Worm (Caenorhabditis elegans) whole organism, midembryonic: ENCODE data around the gene urm-1.
A peak's percentile ranks its signal among the peaks of the same experiment; 100 is the strongest.

ENCODE experiments used
- T22C8.4 ChIP-seq: fragments of 200-800 bp; sonication (Bioruptor generic); IDR thresholded peaks from 2 replicates; pipeline ENCODE4 v1.3.6; 2022; ENCODE audit warnings: missing genetic modification characterization, missing compliant biosample characterization
- cog-1 ChIP-seq: sonication (generic microtip); optimal IDR thresholded peaks from 2 replicates; lab custom pipeline; 2016; ENCODE audit warnings: missing genetic modification characterization, missing compliant biosample characterization
- flt-1 ChIP-seq: fragments of 200-800 bp; sonication (Bioruptor generic); IDR thresholded peaks from 2 replicates; pipeline ENCODE4 v1.3.6; 2022; ENCODE audit warnings: missing genetic modification characterization, missing compliant biosample characterization
- klf-2 ChIP-seq: fragments of 200-800 bp; sonication (Bioruptor generic); conservative IDR thresholded peaks from 2 replicates; pipeline ENCODE4 v1.3.6; 2022; ENCODE audit warnings: missing genetic modification reagents, missing genetic modification characterization, missing compliant biosample characterization
- med-1 ChIP-seq: sonication (generic microtip); optimal IDR thresholded peaks from 2 replicates; lab custom pipeline; 2017; ENCODE audit warnings: missing genetic modification characterization, mild to moderate bottlenecking, missing compliant biosample characterization, antibody characterized with exemption, missing genetic modification reagents; ENCODE audit not compliant: insufficient read depth
- ref-1 ChIP-seq: fragments of 200-800 bp; sonication (Bioruptor generic); conservative IDR thresholded peaks from 2 replicates; pipeline ENCODE4 v1.3.6; 2022; ENCODE audit warnings: missing genetic modification reagents, missing genetic modification characterization, missing compliant biosample characterization
- tab-1 ChIP-seq: fragments of 200-800 bp; sonication (Bioruptor generic); IDR thresholded peaks from 2 replicates; pipeline ENCODE4 v1.3.6; 2022; ENCODE audit warnings: missing genetic modification characterization, missing compliant biosample characterization
- ztf-23 ChIP-seq: fragments of 200-800 bp; sonication (Bioruptor generic); IDR thresholded peaks from 2 replicates; pipeline ENCODE4 v1.3.6; 2022; ENCODE audit warnings: missing genetic modification reagents, missing genetic modification characterization, missing compliant biosample characterization
- ztf-29 ChIP-seq: fragments of 200-800 bp; sonication (Bioruptor generic); IDR thresholded peaks from 2 replicates; pipeline ENCODE4 v1.3.6; 2022; ENCODE audit warnings: missing genetic modification reagents, missing genetic modification characterization, missing compliant biosample characterization

Gene urm-1

ce11 chrIII:10512570-10512969 is 7.3 kb downstream of the urm-1 start:
- no peak for TF ChIP-seq tab-1 (GFP tag; lab: Robert Waterston, UW)
- TF ChIP-seq ztf-23 = no peak
- no peak for TF ChIP-seq med-1 (GFP tag; lab: Kevin White, UChicago)
- TF ChIP-seq ref-1 (GFP tag; lab: Robert Waterston, UW) = no peak
- TF ChIP-seq cog-1 (tag; lab: Kevin White, UChicago) = no peak
- TF ChIP-seq klf-2 (GFP tag; lab: Robert Waterston, UW) = no peak
- TF ChIP-seq ztf-29 = no peak
- no peak for TF ChIP-seq flt-1
- no peak for TF ChIP-seq T22C8.4 (GFP tag; lab: Robert Waterston, UW)

- no peak for TF ChIP-seq flt-1
- TF ChIP-seq ztf-23 = no peak
- TF ChIP-seq cog-1 (tag; lab: Kevin White, UChicago) = no peak
- no peak for TF ChIP-seq ztf-29
- no peak for TF ChIP-seq tab-1 (GFP tag; lab: Robert Waterston, UW)
- TF ChIP-seq klf-2 (GFP tag; lab: Robert Waterston, UW) = no peak
- no peak for TF ChIP-seq med-1 (GFP tag; lab: Kevin White, UChicago)
- no peak for TF ChIP-seq ref-1 (GFP tag; lab: Robert Waterston, UW)
- TF ChIP-seq T22C8.4 (GFP tag; lab: Robert Waterston, UW) = no peak
These were observed 10.5 kb downstream of the urm-1 start for ce11 chrIII:10515751-10516150.

ce11 chrIII:10518884-10519283 is 13.6 kb downstream of the urm-1 start:
- TF ChIP-seq klf-2 (GFP tag; lab: Robert Waterston, UW) = no peak
- TF ChIP-seq ztf-29 = no peak
- no peak for TF ChIP-seq ref-1 (GFP tag; lab: Robert Waterston, UW)
- TF ChIP-seq T22C8.4 (GFP tag; lab: Robert Waterston, UW) = no peak
- TF ChIP-seq ztf-23 = no peak

- TF ChIP-seq med-1 (GFP tag; lab: Kevin White, UChicago) (no peak), ztf-23 (no peak), tab-1 (GFP tag; lab: Robert Waterston, UW) (no peak), ztf-29 (no peak), flt-1 (no peak), T22C8.4 (GFP tag; lab: Robert Waterston, UW) (no peak), ref-1 (GFP tag; lab: Robert Waterston, UW) (no peak), cog-1 (tag; lab: Kevin White, UChicago) (no peak), klf-2 (GFP tag; lab: Robert Waterston, UW) (no peak)
These were observed 14.3 kb downstream of the urm-1 start for ce11 chrIII:10519615-10520014.

- TF ChIP-seq flt-1 = no peak
- no peak for TF ChIP-seq med-1 (GFP tag; lab: Kevin White, UChicago)
- TF ChIP-seq ztf-23 = no peak
- TF ChIP-seq T22C8.4 (GFP tag; lab: Robert Waterston, UW) = no peak
- TF ChIP-seq klf-2 (GFP tag; lab: Robert Waterston, UW) = no peak
- no peak for TF ChIP-seq ref-1 (GFP tag; lab: Robert Waterston, UW)
- no peak for TF ChIP-seq ztf-29
- TF ChIP-seq cog-1 (tag; lab: Kevin White, UChicago) = no peak
These were observed 15.2 kb downstream of the urm-1 start, which contains the start of gene unc-49 for ce11 chrIII:10520523-10520922. TSS of gene unc-49 (plus strand) at chrIII:10520762.

ce11 chrIII:10521219-10521618 is 15.9 kb downstream of the urm-1 start:
- peak; percentile 14; the same call in 1 of the 2 replicates for TF ChIP-seq ztf-29
- no peak for TF ChIP-seq flt-1

- TF ChIP-seq tab-1 (GFP tag; lab: Robert Waterston, UW) (no peak), ref-1 (GFP tag; lab: Robert Waterston, UW) (no peak), cog-1 (tag; lab: Kevin White, UChicago) (no peak), flt-1 (no peak), ztf-23 (no peak), med-1 (GFP tag; lab: Kevin White, UChicago) (no peak), T22C8.4 (GFP tag; lab: Robert Waterston, UW) (no peak), klf-2 (GFP tag; lab: Robert Waterston, UW) (no peak), ztf-29 (no peak)
These were observed 17.7 kb downstream of the urm-1 start for ce11 chrIII:10523025-10523424.

ce11 chrIII:10524823-10525222 is 19.5 kb downstream of the urm-1 start:
- TF ChIP-seq ztf-23 = no peak
- TF ChIP-seq med-1 (GFP tag; lab: Kevin White, UChicago) = no peak
- no peak for TF ChIP-seq klf-2 (GFP tag; lab: Robert Waterston, UW)
- TF ChIP-seq ref-1 (GFP tag; lab: Robert Waterston, UW) = no peak
- no peak for TF ChIP-seq tab-1 (GFP tag; lab: Robert Waterston, UW)
- TF ChIP-seq cog-1 (tag; lab: Kevin White, UChicago) = no peak
- no peak for TF ChIP-seq T22C8.4 (GFP tag; lab: Robert Waterston, UW)
- no peak for TF ChIP-seq ztf-29
- TF ChIP-seq flt-1 = no peak

ce11 chrIII:10525927-10526326 is 20.6 kb downstream of the urm-1 start:
- TF ChIP-seq med-1 (GFP tag; lab: Kevin White, UChicago) (no peak), flt-1 (no peak), tab-1 (GFP tag; lab: Robert Waterston, UW) (no peak), ref-1 (GFP tag; lab: Robert Waterston, UW) (no peak)

- no peak for TF ChIP-seq ref-1 (GFP tag; lab: Robert Waterston, UW)
- TF ChIP-seq ztf-29 = no peak
- TF ChIP-seq ztf-23 = no peak
- TF ChIP-seq med-1 (GFP tag; lab: Kevin White, UChicago) = no peak
- TF ChIP-seq klf-2 (GFP tag; lab: Robert Waterston, UW) = no peak
- TF ChIP-seq tab-1 (GFP tag; lab: Robert Waterston, UW) = no peak
- no peak for TF ChIP-seq flt-1
- no peak for TF ChIP-seq cog-1 (tag; lab: Kevin White, UChicago)
- no peak for TF ChIP-seq T22C8.4 (GFP tag; lab: Robert Waterston, UW)
These were observed 22.2 kb downstream of the urm-1 start for ce11 chrIII:10527446-10527845.
